Worm (Caenorhabditis elegans) whole organism, L4 larva: ENCODE results near the gene srw-73.
A peak's percentile ranks its signal among the peaks of the same experiment; 100 is the strongest.

ENCODE experiments used
- D1046.2 ChIP-seq: fragments of 200-800 bp; sonication (Bioruptor generic); IDR thresholded peaks from 2 replicates; pipeline ENCODE4 v1.3.6; 2022; ENCODE audit warnings: missing genetic modification characterization, missing compliant biosample characterization
- F10B5.3 ChIP-seq: sonication (generic microtip); optimal IDR thresholded peaks from 2 replicates; lab custom pipeline; 2016; ENCODE audit warnings: mild to moderate bottlenecking, missing genetic modification characterization, missing compliant biosample characterization
- F26F4.8 ChIP-seq: fragments of 200-800 bp; sonication (Bioruptor generic); conservative IDR thresholded peaks from 2 replicates; pipeline ENCODE4 v1.3.6; 2022; ENCODE audit warnings: missing genetic modification characterization, missing compliant biosample characterization
- F44E2.7 ChIP-seq: fragments of 200-800 bp; sonication (Bioruptor generic); IDR thresholded peaks from 2 replicates; pipeline ENCODE4 v2.1.2; 2022; ENCODE audit warnings: missing genetic modification characterization, missing compliant biosample characterization
- R02D3.7 ChIP-seq: fragments of 150-350 bp; sonication (generic microtip); optimal IDR thresholded peaks from 3 replicates; lab custom pipeline; 2014; ENCODE audit warnings: missing biosample characterization, missing genetic modification characterization
- T20F7.1 ChIP-seq: fragments of 200-800 bp; sonication (Bioruptor generic); optimal IDR thresholded peaks from 2 replicates; lab custom pipeline; 2018; ENCODE audit warnings: mild to moderate bottlenecking, missing genetic modification characterization, missing compliant biosample characterization
- T26A8.4 ChIP-seq: fragments of 200-800 bp; sonication (Bioruptor generic); IDR thresholded peaks from 2 replicates; pipeline ENCODE4 v1.3.6; 2022; ENCODE audit warnings: missing genetic modification characterization, missing compliant biosample characterization
- Y48G9A.11 ChIP-seq: fragments of 200-800 bp; sonication (Bioruptor generic); IDR thresholded peaks from 2 replicates; pipeline ENCODE4 v1.3.6; 2022; ENCODE audit warnings: missing genetic modification reagents, missing genetic modification characterization, missing compliant biosample characterization
- Y75B8A.6 ChIP-seq: fragments of 200-800 bp; sonication (Bioruptor generic); IDR thresholded peaks from 2 replicates; pipeline ENCODE4 v1.3.6; 2022; ENCODE audit warnings: missing genetic modification reagents, missing genetic modification characterization, missing compliant biosample characterization
- ZK546.5 ChIP-seq, 2 experiments: sonication (generic microtip); optimal IDR thresholded peaks; 2 replicates each; lab custom pipeline; 2017; ENCODE audit warnings: missing biosample characterization in 2 of 2, missing genetic modification characterization in 2 of 2
- aha-1 ChIP-seq: fragments of 150-350 bp; peaks from one replicate; lab custom pipeline; 2014; ENCODE audit warnings: missing biosample characterization, missing genetic modification characterization
- attf-4 ChIP-seq: sonication (generic microtip); optimal IDR thresholded peaks from 3 replicates; lab custom pipeline; 2017; ENCODE audit warnings: missing biosample characterization, missing genetic modification characterization
- ceh-28 ChIP-seq: fragments of 150-350 bp; optimal IDR thresholded peaks from 2 replicates; lab custom pipeline; 2014; ENCODE audit warnings: missing biosample characterization, missing genetic modification reagents, missing genetic modification characterization
- ceh-32 ChIP-seq: sonication (generic microtip); optimal IDR thresholded peaks from 2 replicates; lab custom pipeline; 2016; ENCODE audit warnings: mild to moderate bottlenecking, missing genetic modification characterization, missing compliant biosample characterization; ENCODE audit not compliant: poor library complexity
- ceh-44 ChIP-seq: fragments of 200-800 bp; sonication (Bioruptor generic); IDR thresholded peaks from 2 replicates; pipeline ENCODE4 v1.3.6; 2022; ENCODE audit warnings: missing genetic modification reagents, missing genetic modification characterization, missing compliant biosample characterization
- ceh-62 ChIP-seq: sonication (generic microtip); optimal IDR thresholded peaks from 2 replicates; lab custom pipeline; 2017; ENCODE audit warnings: missing biosample characterization, missing genetic modification characterization
- ces-1 ChIP-seq: fragments of 150-350 bp; sonication (generic microtip); optimal IDR thresholded peaks from 4 replicates; lab custom pipeline; 2014; ENCODE audit warnings: missing biosample characterization, missing genetic modification reagents, missing genetic modification characterization
- daf-12 ChIP-seq: fragments of 150-350 bp; optimal IDR thresholded peaks from 2 replicates; lab custom pipeline; 2014; ENCODE audit warnings: missing biosample characterization, missing genetic modification reagents, missing genetic modification characterization
- daf-8 ChIP-seq: fragments of 200-800 bp; sonication (Bioruptor generic); IDR thresholded peaks from 2 replicates; pipeline ENCODE4 v1.3.6; 2022; ENCODE audit warnings: missing genetic modification characterization, missing compliant biosample characterization
- dmd-9 ChIP-seq: fragments of 200-800 bp; sonication (Bioruptor generic); IDR thresholded peaks from 2 replicates; pipeline ENCODE4 v1.3.6; 2022; ENCODE audit warnings: missing genetic modification reagents, missing genetic modification characterization, missing compliant biosample characterization
- dpl-1 ChIP-seq: fragments of 150-350 bp; optimal IDR thresholded peaks from 2 replicates; lab custom pipeline; 2014; ENCODE audit warnings: missing biosample characterization, missing genetic modification reagents, missing genetic modification characterization
- egl-27 ChIP-seq: sonication (generic microtip); optimal IDR thresholded peaks from 3 replicates; lab custom pipeline; 2017; ENCODE audit warnings: missing biosample characterization, missing genetic modification reagents, missing genetic modification characterization
- fkh-10 ChIP-seq: fragments of 150-350 bp; optimal IDR thresholded peaks from 2 replicates; lab custom pipeline; 2014; ENCODE audit warnings: missing biosample characterization, missing genetic modification reagents, missing genetic modification characterization
- hif-1 ChIP-seq, 2 experiments: sonication (generic microtip); optimal IDR thresholded peaks; 2 replicates each; lab custom pipeline; 2016 to 2017; ENCODE audit warnings: missing compliant biosample characterization in 2 of 2, missing genetic modification characterization in 2 of 2, missing genetic modification reagents in 2 of 2, missing genotype in 2 of 2, mild to moderate bottlenecking in 1 of 2
- hlh-11 ChIP-seq: fragments of 200-800 bp; sonication (Bioruptor generic); optimal IDR thresholded peaks from 2 replicates; lab custom pipeline; 2018; ENCODE audit warnings: mild to moderate bottlenecking, missing genetic modification characterization, missing compliant biosample characterization
- jun-1 ChIP-seq: fragments of 150-350 bp; optimal IDR thresholded peaks from 2 replicates; lab custom pipeline; 2014; ENCODE audit warnings: missing biosample characterization, missing genetic modification reagents, missing genetic modification characterization
- lin-13 ChIP-seq: fragments of 150-350 bp; optimal IDR thresholded peaks from 2 replicates; lab custom pipeline; 2014; ENCODE audit warnings: missing biosample characterization, missing genetic modification reagents, missing genetic modification characterization
- lin-15B ChIP-seq: fragments of 150-350 bp; sonication (generic microtip); optimal IDR thresholded peaks from 3 replicates; lab custom pipeline; 2014; ENCODE audit warnings: missing biosample characterization, missing genetic modification characterization
- lin-39 ChIP-seq: fragments of 150-350 bp; optimal IDR thresholded peaks from 2 replicates; lab custom pipeline; 2014; ENCODE audit warnings: missing biosample characterization, missing genetic modification reagents, missing genetic modification characterization
- lir-3 ChIP-seq: sonication (generic microtip); optimal IDR thresholded peaks from 2 replicates; lab custom pipeline; 2016; ENCODE audit warnings: mild to moderate bottlenecking, missing genetic modification characterization, missing compliant biosample characterization
- mep-1 ChIP-seq: fragments of 150-350 bp; sonication (generic microtip); optimal IDR thresholded peaks from 3 replicates; lab custom pipeline; 2014; ENCODE audit warnings: missing biosample characterization, missing genetic modification characterization
- mes-2 ChIP-seq: sonication (generic microtip); optimal IDR thresholded peaks from 2 replicates; lab custom pipeline; 2016; ENCODE audit warnings: missing genotype, mild to moderate bottlenecking, missing genetic modification characterization, missing compliant biosample characterization; ENCODE audit not compliant: poor library complexity, severe bottlenecking
- mxl-2 ChIP-seq: fragments of 200-800 bp; sonication (Bioruptor generic); conservative IDR thresholded peaks from 2 replicates; pipeline ENCODE4 v1.3.6; 2022; ENCODE audit warnings: missing genetic modification reagents, missing genetic modification characterization, missing compliant biosample characterization
- nhr-237 ChIP-seq: sonication (generic microtip); optimal IDR thresholded peaks from 2 replicates; lab custom pipeline; 2017; ENCODE audit warnings: missing biosample characterization, missing genetic modification characterization
- nhr-48 ChIP-seq: sonication (generic microtip); optimal IDR thresholded peaks from 2 replicates; lab custom pipeline; 2016; ENCODE audit warnings: mild to moderate bottlenecking, missing genetic modification characterization, missing compliant biosample characterization
- nhr-6 ChIP-seq: fragments of 150-350 bp; optimal IDR thresholded peaks from 2 replicates; lab custom pipeline; 2014; ENCODE audit warnings: missing biosample characterization, missing genetic modification characterization
- nhr-76 ChIP-seq: fragments of 150-350 bp; optimal IDR thresholded peaks from 2 replicates; lab custom pipeline; 2014; ENCODE audit warnings: missing biosample characterization, missing genetic modification characterization
- nhr-77 ChIP-seq: fragments of 150-350 bp; optimal IDR thresholded peaks from 2 replicates; lab custom pipeline; 2014; ENCODE audit warnings: missing biosample characterization, missing genetic modification characterization
- php-3 ChIP-seq: fragments of 200-800 bp; sonication (Bioruptor generic); IDR thresholded peaks from 2 replicates; pipeline ENCODE4 v1.3.6; 2022; ENCODE audit warnings: missing genetic modification reagents, missing genetic modification characterization, missing compliant biosample characterization
- saeg-2 ChIP-seq: fragments of 200-800 bp; sonication (Bioruptor generic); IDR thresholded peaks from 2 replicates; pipeline ENCODE4 v1.3.6; 2022; ENCODE audit warnings: missing genetic modification reagents, missing genetic modification characterization, missing compliant biosample characterization
- sdz-12 ChIP-seq: fragments of 200-800 bp; sonication (Bioruptor generic); optimal IDR thresholded peaks from 2 replicates; lab custom pipeline; 2018; ENCODE audit warnings: mild to moderate bottlenecking, missing genetic modification characterization, missing compliant biosample characterization
- set-16 ChIP-seq: fragments of 200-800 bp; sonication (Bioruptor generic); IDR thresholded peaks from 2 replicates; pipeline ENCODE4 v1.3.6; 2022; ENCODE audit warnings: missing genetic modification reagents, missing genetic modification characterization, missing compliant biosample characterization
- skn-1 ChIP-seq: fragments of 150-350 bp; optimal IDR thresholded peaks from 2 replicates; lab custom pipeline; 2014; ENCODE audit warnings: missing biosample characterization, missing genetic modification characterization
- spr-1 ChIP-seq: sonication (generic microtip); optimal IDR thresholded peaks from 2 replicates; lab custom pipeline; 2016; ENCODE audit warnings: mild to moderate bottlenecking, missing genetic modification characterization, missing compliant biosample characterization
- unc-130 ChIP-seq: sonication (generic microtip); optimal IDR thresholded peaks from 2 replicates; lab custom pipeline; 2016; ENCODE audit warnings: missing genetic modification reagents, missing genetic modification characterization, missing compliant biosample characterization
- unc-62 ChIP-seq, 3 experiments: fragments of 150-350 bp in 1 of 3; sonication (generic microtip); optimal IDR thresholded peaks in 2 of 3; peaks in 1 of 3; 1 replicate in 1 of 3; 2 replicates in 2 of 3; lab custom pipeline; 2014 to 2017; ENCODE audit warnings: missing biosample characterization in 3 of 3, missing genetic modification characterization in 3 of 3, missing genetic modification reagents in 3 of 3, missing genotype in 1 of 3
- vab-7 ChIP-seq: fragments of 200-800 bp; sonication (Bioruptor generic); IDR thresholded peaks from 2 replicates; pipeline ENCODE4 v1.3.6; 2022; ENCODE audit warnings: missing genetic modification reagents, missing genetic modification characterization, missing compliant biosample characterization
- zfp-3 ChIP-seq: fragments of 200-800 bp; sonication (Bioruptor generic); conservative IDR thresholded peaks from 2 replicates; pipeline ENCODE4 v1.3.6; 2022; ENCODE audit warnings: missing genetic modification reagents, missing genetic modification characterization, missing compliant biosample characterization
- zip-11 ChIP-seq: fragments of 200-800 bp; sonication (Bioruptor generic); IDR thresholded peaks from 2 replicates; pipeline ENCODE4 v1.3.6; 2022; ENCODE audit warnings: missing genetic modification characterization, missing compliant biosample characterization
- zip-2 ChIP-seq: fragments of 150-350 bp; optimal IDR thresholded peaks from 2 replicates; lab custom pipeline; 2014; ENCODE audit warnings: missing biosample characterization, missing genetic modification characterization
- ztf-7 ChIP-seq: fragments of 150-350 bp; optimal IDR thresholded peaks from 2 replicates; lab custom pipeline; 2014; ENCODE audit warnings: missing biosample characterization, missing genetic modification characterization

The srw-73 gene

DNA sequence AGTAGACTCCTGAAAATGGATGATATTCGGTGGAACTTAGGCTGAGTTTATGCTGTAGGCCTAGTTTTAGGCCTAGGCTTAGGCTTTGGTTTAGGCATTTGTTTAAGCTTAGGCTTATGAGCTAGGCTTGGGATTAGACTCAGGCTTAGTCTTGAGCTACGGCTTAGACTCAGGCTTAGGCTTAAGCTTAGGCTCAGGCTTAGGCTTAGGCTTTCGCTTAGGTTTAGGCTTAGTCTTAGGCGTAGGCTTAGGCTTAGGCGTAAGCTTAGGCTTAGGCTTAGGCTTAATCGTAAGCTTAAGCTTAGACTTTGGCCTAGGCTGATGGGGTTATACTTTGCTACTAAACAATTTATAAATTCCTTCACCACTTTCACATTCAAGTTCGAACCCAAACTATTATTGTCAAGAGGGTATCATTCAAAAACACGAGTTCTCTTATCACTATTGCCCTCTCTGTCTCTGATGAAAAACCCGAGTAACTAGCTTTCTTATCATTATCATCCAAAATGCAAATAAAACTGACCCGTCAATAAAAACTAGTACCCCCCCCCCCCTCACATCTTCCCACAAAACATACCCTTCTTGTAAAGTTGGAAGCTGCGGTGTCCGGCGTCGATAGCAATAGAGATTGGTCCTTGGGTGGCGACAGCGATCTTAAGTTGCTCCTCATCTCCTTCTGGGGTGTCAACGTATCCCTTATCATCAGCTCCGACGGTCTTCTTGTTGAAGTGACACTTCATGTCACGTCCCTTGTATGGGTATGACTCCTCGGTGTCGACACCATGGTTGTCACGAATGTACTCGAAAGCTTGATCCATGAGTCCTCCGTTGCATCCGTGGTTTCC lies 4.8 kb upstream of the srw-73 start (continued):
- TF ChIP-seq fkh-10 (GFP tag; lab: Kevin White, UChicago) (no peak), hif-1 (tag; optimal IDR thresholded peaks at IDR 0.05; lab: Kevin White, UChicago) (no peak), aha-1 (no peak), ceh-62 (tag; lab: Kevin White, UChicago) (no peak), nhr-76 (tag; lab: Kevin White, UChicago) (no peak), T26A8.4 (peak; percentile 57; the same call in 1 of the 2 replicates), F26F4.8 (GFP tag; lab: Robert Waterston, UW) (no peak), skn-1 (no peak), ztf-7 (tag; lab: Kevin White, UChicago) (no peak), T20F7.1 (GFP tag; lab: Kevin White, UChicago) (peak; percentile 32), ceh-32 (no peak), F44E2.7 (GFP tag; lab: Robert Waterston, UW) (no peak), F10B5.3 (no peak), R02D3.7 (tag; lab: Kevin White, UChicago) (no peak), ces-1 (no peak), jun-1 (tag; lab: Kevin White, UChicago) (no peak), lir-3 (tag; lab: Kevin White, UChicago) (no peak), nhr-77 (tag; lab: Kevin White, UChicago) (peak; percentile 37), unc-130 (GFP tag; lab: Kevin White, UChicago) (no peak), saeg-2 (GFP tag; lab: Robert Waterston, UW) (0 out of 2 replicates have a peak, but pooled peaks have one; percentile 22), lin-13 (no peak), nhr-6 (tag; lab: Kevin White, UChicago) (no peak), ceh-44 (GFP tag; lab: Robert Waterston, UW) (no peak), mxl-2 (no peak), D1046.2 (GFP tag; lab: Robert Waterston, UW) (no peak), lin-15B (no peak), set-16 (GFP tag; lab: Robert Waterston, UW) (no peak), attf-4 (tag; lab: Kevin White, UChicago) (no peak), ZK546.5 (tag; optimal IDR thresholded peaks at IDR 0.05; lab: Kevin White, UChicago) (no peak), nhr-48 (no peak), unc-62 (GFP tag; optimal IDR thresholded peaks at IDR 0.05 in 1 of 2; lab: Kevin White, UChicago) (peak; percentile 2 to 84), unc-62 (tag; optimal IDR thresholded peaks at IDR 0.05; lab: Kevin White, UChicago) (no peak), egl-27 (no peak), lin-39 (no peak), php-3 (GFP tag; lab: Robert Waterston, UW) (peak; percentile 58), nhr-237 (tag; lab: Kevin White, UChicago) (no peak), Y75B8A.6 (GFP tag; lab: Robert Waterston, UW) (no peak), spr-1 (no peak), hlh-11 (tag; lab: Kevin White, UChicago) (peak; percentile 63), daf-12 (tag; lab: Kevin White, UChicago) (no peak), dpl-1 (no peak), daf-8 (no peak), zip-2 (tag; lab: Kevin White, UChicago) (no peak), ceh-28 (tag; lab: Kevin White, UChicago) (no peak), Y48G9A.11 (GFP tag; lab: Robert Waterston, UW) (no peak), mep-1 (tag; lab: Kevin White, UChicago) (no peak), dmd-9 (GFP tag; lab: Robert Waterston, UW) (0 out of 2 replicates have a peak, but pooled peaks have one; percentile 38), zip-11 (GFP tag; lab: Robert Waterston, UW) (no peak), sdz-12 (GFP tag; lab: Kevin White, UChicago) (no peak), zfp-3 (no peak), mes-2 (tag; lab: Kevin White, UChicago) (no peak), vab-7 (GFP tag; lab: Robert Waterston, UW) (no peak)
